Worm (Caenorhabditis elegans) whole organism, mixed stage, embryonic: ENCODE data around the gene Y51H7BR.8.

Source experiments
- M03D4.4 ChIP-seq: sonication (generic microtip); optimal IDR thresholded peaks from 2 replicates; lab custom pipeline; 2017; ENCODE audit warnings: mild to moderate bottlenecking, missing genetic modification characterization, missing compliant biosample characterization
- bed-3 ChIP-seq: fragments of 200-800 bp; sonication (Bioruptor generic); optimal IDR thresholded peaks from 3 replicates; lab custom pipeline; 2018; ENCODE audit warnings: mild to moderate bottlenecking, missing genetic modification characterization, moderate library complexity, missing compliant biosample characterization
- blmp-1 ChIP-seq: fragments of 150-350 bp; optimal IDR thresholded peaks from 2 replicates; lab custom pipeline; 2014; ENCODE audit warnings: missing biosample characterization, missing genetic modification characterization
- ceh-39 ChIP-seq: fragments of 150-350 bp; optimal IDR thresholded peaks from 2 replicates; lab custom pipeline; 2014; ENCODE audit warnings: missing biosample characterization, missing genetic modification characterization
- ceh-43 ChIP-seq: fragments of 200-800 bp; sonication (Bioruptor generic); optimal IDR thresholded peaks from 2 replicates; lab custom pipeline; 2018; ENCODE audit warnings: mild to moderate bottlenecking, missing genetic modification characterization, moderate library complexity, missing compliant biosample characterization
- ceh-83 ChIP-seq: fragments of 200-800 bp; sonication (Bioruptor generic); optimal IDR thresholded peaks from 2 replicates; lab custom pipeline; 2018; ENCODE audit warnings: mild to moderate bottlenecking, missing genetic modification characterization, missing compliant biosample characterization
- ces-1 ChIP-seq: fragments of 150-350 bp; optimal IDR thresholded peaks from 2 replicates; lab custom pipeline; 2014; ENCODE audit warnings: missing biosample characterization, missing genetic modification reagents, missing genetic modification characterization
- cnd-1 ChIP-seq: fragments of 200-800 bp; sonication (Bioruptor generic); optimal IDR thresholded peaks from 2 replicates; lab custom pipeline; 2018; ENCODE audit warnings: mild to moderate bottlenecking, missing genetic modification characterization, missing compliant biosample characterization
- drap-1 ChIP-seq: fragments of 200-800 bp; sonication (Bioruptor generic); optimal IDR thresholded peaks from 3 replicates; lab custom pipeline; 2018; ENCODE audit warnings: mild to moderate bottlenecking, missing genetic modification characterization, missing compliant biosample characterization
- elt-1 ChIP-seq: sonication (generic microtip); optimal IDR thresholded peaks from 2 replicates; lab custom pipeline; 2017; ENCODE audit warnings: missing genetic modification characterization, mild to moderate bottlenecking, missing compliant biosample characterization, antibody characterized with exemption, moderate library complexity, borderline replicate concordance; ENCODE audit not compliant: insufficient read depth
- flh-1 ChIP-seq: fragments of 200-800 bp; sonication (Bioruptor generic); optimal IDR thresholded peaks from 2 replicates; lab custom pipeline; 2018; ENCODE audit warnings: mild to moderate bottlenecking, missing genetic modification characterization, moderate library complexity, missing compliant biosample characterization
- ham-2 ChIP-seq: fragments of 200-800 bp; sonication (Bioruptor generic); optimal IDR thresholded peaks from 2 replicates; lab custom pipeline; 2018; ENCODE audit warnings: mild to moderate bottlenecking, missing genetic modification characterization, missing compliant biosample characterization
- hlh-1 ChIP-seq: fragments of 150-350 bp; optimal IDR thresholded peaks from 2 replicates; lab custom pipeline; 2014; ENCODE audit warnings: missing biosample characterization, missing genetic modification reagents, missing genetic modification characterization
- lin-13 ChIP-seq: fragments of 150-350 bp; optimal IDR thresholded peaks from 2 replicates; lab custom pipeline; 2014; ENCODE audit warnings: missing biosample characterization, missing genetic modification characterization
- lin-32 ChIP-seq: fragments of 200-800 bp; sonication (Bioruptor generic); optimal IDR thresholded peaks from 2 replicates; lab custom pipeline; 2018; ENCODE audit warnings: mild to moderate bottlenecking, missing genetic modification characterization, missing compliant biosample characterization
- lsy-2 ChIP-seq: fragments of 150-350 bp; optimal IDR thresholded peaks from 2 replicates; lab custom pipeline; 2014; ENCODE audit warnings: missing biosample characterization, missing genetic modification characterization
- mab-5 ChIP-seq: fragments of 150-350 bp; optimal IDR thresholded peaks from 2 replicates; lab custom pipeline; 2014; ENCODE audit warnings: missing biosample characterization, missing genetic modification characterization
- mep-1 ChIP-seq: fragments of 150-350 bp; optimal IDR thresholded peaks from 2 replicates; lab custom pipeline; 2017; ENCODE audit warnings: missing biosample characterization, missing genetic modification reagents, missing genetic modification characterization, inconsistent platforms
- mls-2 ChIP-seq: sonication (generic microtip); optimal IDR thresholded peaks from 2 replicates; lab custom pipeline; 2016; ENCODE audit warnings: mild to moderate bottlenecking, missing genetic modification characterization, moderate library complexity, missing compliant biosample characterization
- nhr-12 ChIP-seq: fragments of 150-350 bp; optimal IDR thresholded peaks from 2 replicates; lab custom pipeline; 2014; ENCODE audit warnings: missing biosample characterization, missing genetic modification characterization
- nhr-2 ChIP-seq: fragments of 150-350 bp; optimal IDR thresholded peaks from 2 replicates; lab custom pipeline; 2014; ENCODE audit warnings: missing biosample characterization, missing genetic modification characterization
- nhr-28 ChIP-seq: fragments of 150-350 bp; optimal IDR thresholded peaks from 2 replicates; lab custom pipeline; 2014; ENCODE audit warnings: missing biosample characterization, missing genetic modification characterization
- nhr-76 ChIP-seq: sonication (generic microtip); optimal IDR thresholded peaks from 2 replicates; lab custom pipeline; 2017; ENCODE audit warnings: missing biosample characterization, missing genetic modification characterization
- snpc-4 ChIP-seq: fragments of 150-350 bp; optimal IDR thresholded peaks from 2 replicates; lab custom pipeline; 2014; ENCODE audit warnings: missing biosample characterization, missing genetic modification characterization
- sptf-1 ChIP-seq: sonication (generic microtip); optimal IDR thresholded peaks from 2 replicates; lab custom pipeline; 2017; ENCODE audit warnings: mild to moderate bottlenecking, missing genetic modification characterization, moderate library complexity, missing compliant biosample characterization
- tbx-8 ChIP-seq: fragments of 200-800 bp; sonication (Bioruptor generic); optimal IDR thresholded peaks from 2 replicates; lab custom pipeline; 2018; ENCODE audit warnings: mild to moderate bottlenecking, missing genetic modification characterization, moderate library complexity, missing compliant biosample characterization
- unc-120 ChIP-seq: sonication (generic microtip); optimal IDR thresholded peaks from 2 replicates; lab custom pipeline; 2017; ENCODE audit warnings: missing genetic modification characterization, missing compliant biosample characterization; ENCODE audit not compliant: poor library complexity, severe bottlenecking
- unc-39 ChIP-seq: fragments of 150-350 bp; optimal IDR thresholded peaks from 2 replicates; lab custom pipeline; 2014; ENCODE audit warnings: missing biosample characterization, missing genetic modification characterization
- unc-62 ChIP-seq: fragments of 150-350 bp; optimal IDR thresholded peaks from 2 replicates; lab custom pipeline; 2014; ENCODE audit warnings: missing biosample characterization, missing genetic modification reagents, missing genetic modification characterization
- zip-8 ChIP-seq: fragments of 150-350 bp; optimal IDR thresholded peaks from 2 replicates; lab custom pipeline; 2014; ENCODE audit warnings: missing biosample characterization, missing genetic modification characterization
- ztf-11 ChIP-seq: fragments of 150-350 bp; optimal IDR thresholded peaks from 2 replicates; lab custom pipeline; 2014; ENCODE audit warnings: missing biosample characterization, missing genetic modification characterization

Y51H7BR.8 gene

ce11 chrII:1475328-1475727, 43.7 kb upstream of the Y51H7BR.8 start:
- TF ChIP-seq flh-1 (no peak), ztf-11 (tag; lab: Kevin White, UChicago) (no peak), nhr-2 (tag; lab: Kevin White, UChicago) (no peak), unc-39 (tag; lab: Kevin White, UChicago) (no peak), unc-120 (no peak), M03D4.4 (no peak), cnd-1 (no peak), snpc-4 (tag; lab: Kevin White, UChicago) (no peak), ceh-43 (GFP tag; lab: Kevin White, UChicago) (no peak), nhr-76 (tag; lab: Kevin White, UChicago) (no peak), bed-3 (GFP tag; lab: Kevin White, UChicago) (no peak), drap-1 (no peak), ham-2 (GFP tag; lab: Kevin White, UChicago) (no peak), zip-8 (tag; lab: Kevin White, UChicago) (no peak), mab-5 (no peak), nhr-28 (tag; lab: Kevin White, UChicago) (no peak), lin-13 (tag; lab: Kevin White, UChicago) (no peak), mls-2 (no peak)

- TF ChIP-seq mab-5, result no peak
- TF ChIP-seq hlh-1, result no peak
- no peak for TF ChIP-seq nhr-12 (tag; lab: Kevin White, UChicago)
- TF ChIP-seq unc-62 (GFP tag; lab: Kevin White, UChicago), result no peak
- TF ChIP-seq nhr-76 (tag; lab: Kevin White, UChicago), result no peak
- TF ChIP-seq sptf-1 (tag; lab: Kevin White, UChicago), result no peak
- no peak for TF ChIP-seq ceh-43 (GFP tag; lab: Kevin White, UChicago)
- no peak for TF ChIP-seq unc-39 (tag; lab: Kevin White, UChicago)
- no peak for TF ChIP-seq snpc-4 (tag; lab: Kevin White, UChicago)
- no peak for TF ChIP-seq drap-1
Measured at ce11 chrII:1476016-1476415, 43.0 kb upstream of the Y51H7BR.8 start.

- no peak for TF ChIP-seq unc-39 (tag; lab: Kevin White, UChicago)
- TF ChIP-seq lin-32 (GFP tag; lab: Kevin White, UChicago), result no peak
- TF ChIP-seq ham-2 (GFP tag; lab: Kevin White, UChicago), result no peak
- TF ChIP-seq nhr-76 (tag; lab: Kevin White, UChicago), result no peak
- no peak for TF ChIP-seq nhr-12 (tag; lab: Kevin White, UChicago)
- no peak for TF ChIP-seq ces-1 (GFP tag; lab: Kevin White, UChicago)
- TF ChIP-seq mab-5, result no peak
- TF ChIP-seq M03D4.4, result no peak
- no peak for TF ChIP-seq ceh-39 (tag; lab: Kevin White, UChicago)
- no peak for TF ChIP-seq blmp-1 (tag; lab: Kevin White, UChicago)
- TF ChIP-seq unc-120, result no peak
- no peak for TF ChIP-seq lsy-2 (tag; lab: Kevin White, UChicago)
- TF ChIP-seq ceh-43 (GFP tag; lab: Kevin White, UChicago), result no peak
- no peak for TF ChIP-seq hlh-1
- TF ChIP-seq elt-1 (tag; lab: Kevin White, UChicago), result no peak
- no peak for TF ChIP-seq sptf-1 (tag; lab: Kevin White, UChicago)
- TF ChIP-seq tbx-8 (GFP tag; lab: Kevin White, UChicago), result no peak
Measured at ce11 chrII:1477295-1477694, 41.7 kb upstream of the Y51H7BR.8 start.

- TF ChIP-seq ceh-43 (GFP tag; lab: Kevin White, UChicago), result no peak
Measured at ce11 chrII:1477975-1478374, 41.0 kb upstream of the Y51H7BR.8 start.

ce11 chrII:1478522-1478921, 40.5 kb upstream of the Y51H7BR.8 start:
- TF ChIP-seq ham-2 (GFP tag; lab: Kevin White, UChicago), result no peak
- TF ChIP-seq snpc-4 (tag; lab: Kevin White, UChicago), result no peak
- TF ChIP-seq flh-1, result no peak
- no peak for TF ChIP-seq ceh-39 (tag; lab: Kevin White, UChicago)
- TF ChIP-seq ceh-83 (GFP tag; lab: Kevin White, UChicago), result no peak
- no peak for TF ChIP-seq unc-62 (GFP tag; lab: Kevin White, UChicago)
- no peak for TF ChIP-seq blmp-1 (tag; lab: Kevin White, UChicago)
- TF ChIP-seq mep-1 (tag; lab: Kevin White, UChicago), result no peak
- no peak for TF ChIP-seq cnd-1
- TF ChIP-seq lin-32 (GFP tag; lab: Kevin White, UChicago), result no peak
- no peak for TF ChIP-seq nhr-76 (tag; lab: Kevin White, UChicago)
